Fruit fly (Drosophila melanogaster): Measurements from ENCODE around the gene CG33003.

The CG33003 gene

dm6 chr2L:4400653-4401052 is at the start of gene CG33003:
TSS of gene CG33003 (plus strand) at chr2L:4400953.
- no peak for TF ChIP-seq CG17801 (GFP tag; optimal IDR thresholded peaks at IDR 0.05; ENCODE audit: partially characterized antibody)

DNA sequence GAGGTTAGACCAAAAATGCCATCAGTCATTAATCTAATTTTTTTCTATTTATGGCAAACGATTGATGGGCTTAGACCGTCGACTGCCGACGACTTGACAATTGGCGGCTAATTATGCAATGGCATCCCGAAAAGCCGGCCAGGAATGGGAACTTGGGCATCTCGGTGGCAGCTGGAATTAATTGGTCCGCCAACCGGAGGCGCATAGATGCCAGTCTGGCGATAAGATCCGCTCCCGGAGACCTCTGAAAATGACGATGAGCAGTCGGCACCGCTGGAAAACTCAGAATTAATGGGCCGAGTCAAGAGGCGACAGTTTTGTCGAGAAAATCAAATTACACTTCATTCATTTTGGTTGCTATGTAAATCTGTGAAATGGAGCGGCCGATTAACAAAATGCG is 48.1 kb upstream of the CG33003 start, which contains the start of gene CG15429:
TSS of gene CG15429 (plus strand) at position 301 of the 400 bp plus-strand sequence.
- TF ChIP-seq CG17801 (GFP tag; optimal IDR thresholded peaks at IDR 0.05; ENCODE audit: partially characterized antibody): no peak

DNA sequence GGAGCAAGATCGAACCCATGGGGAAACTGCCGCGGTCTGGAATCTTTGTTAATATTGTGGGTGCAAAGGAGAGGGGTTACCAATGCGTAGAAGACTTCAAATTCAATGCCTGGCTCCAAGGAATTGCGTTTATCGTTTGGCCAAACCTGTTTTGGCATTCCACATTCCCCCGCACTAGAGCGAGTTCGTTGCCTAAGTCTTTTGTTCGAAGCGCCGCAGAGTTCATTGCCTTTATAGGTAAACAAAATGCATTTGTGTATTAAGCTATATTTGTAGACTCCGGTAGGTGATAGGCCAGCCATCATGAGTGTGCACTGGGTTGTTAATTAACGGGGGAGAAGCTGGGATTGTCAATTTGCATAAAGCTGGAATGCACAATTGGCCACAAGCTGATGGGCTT is 45.7 kb upstream of the CG33003 start:
- TF ChIP-seq CG17801 (GFP tag; optimal IDR thresholded peaks at IDR 0.05; ENCODE audit: partially characterized antibody): no peak

- TF ChIP-seq CG17801 (GFP tag; optimal IDR thresholded peaks at IDR 0.05; ENCODE audit: partially characterized antibody): no peak
Observed at dm6 chr2L:4359156-4359555, 41.6 kb upstream of the CG33003 start.

DNA sequence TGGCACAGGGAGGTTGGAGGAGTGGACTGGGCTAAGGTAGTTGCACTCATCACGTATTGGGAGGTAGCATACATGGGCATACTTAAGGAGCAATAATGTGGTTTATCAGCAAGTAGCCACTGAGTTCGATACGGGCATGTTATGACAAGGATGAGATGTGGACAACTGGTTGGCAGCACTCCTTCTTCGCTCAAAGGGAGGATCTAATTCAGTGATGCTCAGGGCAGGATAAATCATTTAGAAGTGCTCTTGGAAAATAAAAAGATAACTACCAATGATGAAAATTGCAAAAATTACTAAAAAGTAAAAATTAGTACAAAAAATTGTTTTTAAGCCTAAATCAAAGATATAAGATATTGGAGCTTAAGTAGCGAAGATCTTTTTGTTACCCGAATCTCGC is 39.9 kb upstream of the CG33003 start:
- TF ChIP-seq CG17801 (GFP tag; optimal IDR thresholded peaks at IDR 0.05; ENCODE audit: partially characterized antibody): no peak

DNA sequence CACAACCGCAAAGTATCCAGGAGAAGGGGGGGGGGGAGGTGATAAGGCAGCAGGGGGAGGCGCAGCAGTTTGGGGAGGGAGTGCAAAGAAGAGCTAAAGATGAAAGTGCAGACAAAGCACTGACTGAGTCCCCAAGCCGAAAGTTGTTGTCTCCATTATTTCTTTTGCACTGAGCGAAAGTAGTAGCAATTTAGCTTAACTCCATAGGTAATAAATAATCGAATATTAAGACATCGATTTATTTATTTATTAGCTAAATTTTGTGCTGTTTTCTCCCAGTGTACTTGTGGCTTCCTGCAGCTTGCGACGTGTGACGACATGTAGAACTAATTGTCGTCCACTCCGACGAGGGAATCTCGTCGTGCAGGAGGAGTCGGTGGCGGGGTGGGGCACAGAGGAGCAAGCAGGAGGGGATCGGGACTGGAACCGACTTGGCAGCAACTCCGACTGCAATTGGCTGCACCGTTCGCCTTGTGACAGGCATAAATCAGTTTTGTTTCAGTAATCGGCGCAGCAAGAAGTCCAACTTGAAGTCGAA is 39.2 kb upstream of the CG33003 start, which contains the start of gene Traf4:
TSS of gene Traf4 (plus strand) at position 488 of the 538 bp plus-strand sequence.
- no peak for TF ChIP-seq CG17801 (GFP tag; optimal IDR thresholded peaks at IDR 0.05; ENCODE audit: partially characterized antibody)

DNA sequence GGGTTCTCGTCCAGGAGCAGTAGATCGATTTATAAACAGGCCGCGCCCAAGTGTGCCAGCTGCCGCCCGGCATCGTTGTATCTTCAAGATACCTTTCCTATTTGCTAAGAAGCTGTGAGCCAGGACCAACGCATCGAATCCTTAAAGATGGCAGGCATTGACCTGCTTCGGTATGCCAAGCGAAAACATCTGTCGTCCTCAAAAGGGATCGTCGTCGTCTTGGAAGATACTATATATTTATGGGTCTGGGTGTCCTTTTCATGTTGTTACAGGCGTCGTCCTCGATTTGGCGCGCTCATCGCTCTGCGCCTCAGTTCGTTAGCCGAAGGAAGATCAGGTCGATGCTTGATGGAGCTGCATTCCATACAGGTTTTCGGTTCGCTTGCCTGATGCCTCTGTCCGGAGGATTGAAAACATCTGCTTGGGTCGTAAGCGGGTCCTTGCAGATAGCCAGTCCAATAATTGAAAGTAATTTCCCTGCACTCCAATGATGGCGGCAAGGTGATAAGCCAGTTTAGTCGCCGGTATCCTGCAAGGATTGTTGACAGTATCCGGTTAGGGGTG is 37.0 kb upstream of the CG33003 start:
- TF ChIP-seq CG17801 (GFP tag; optimal IDR thresholded peaks at IDR 0.05; ENCODE audit: partially characterized antibody): no peak

- no peak for TF ChIP-seq CG17801 (GFP tag; optimal IDR thresholded peaks at IDR 0.05; ENCODE audit: partially characterized antibody)
Observed at dm6 chr2L:4364914-4365313, 35.8 kb upstream of the CG33003 start.

DNA sequence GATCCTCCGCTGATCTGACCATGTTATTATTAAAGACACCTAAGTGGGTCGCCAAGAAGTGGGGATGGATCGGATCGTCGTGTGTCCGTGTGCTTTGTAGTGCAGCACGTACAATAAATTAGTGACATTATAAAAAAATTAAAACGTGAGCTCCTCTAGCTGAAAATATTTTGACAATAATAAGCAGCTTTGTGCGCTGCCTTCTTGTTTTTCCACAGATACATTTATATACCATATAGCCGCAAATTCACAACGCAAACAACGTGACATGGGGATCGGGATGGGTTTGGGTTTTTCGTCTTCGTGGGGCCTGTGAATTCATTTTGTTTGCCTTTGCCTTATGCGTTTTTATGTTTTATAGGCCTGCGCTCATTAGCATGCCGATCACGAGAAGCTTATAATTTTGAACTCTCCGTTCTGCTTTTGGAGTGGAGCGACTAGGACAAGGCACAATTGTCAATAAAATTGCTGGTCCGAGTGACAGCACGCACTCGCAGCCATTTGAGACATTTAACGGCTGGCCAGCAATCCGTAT is 34.9 kb upstream of the CG33003 start:
- no peak for TF ChIP-seq CG17801 (GFP tag; optimal IDR thresholded peaks at IDR 0.05; ENCODE audit: partially characterized antibody)

- TF ChIP-seq CG17801 (GFP tag; optimal IDR thresholded peaks at IDR 0.05; ENCODE audit: partially characterized antibody): no peak
Observed at dm6 chr2L:4366652-4367051, 34.1 kb upstream of the CG33003 start.

DNA sequence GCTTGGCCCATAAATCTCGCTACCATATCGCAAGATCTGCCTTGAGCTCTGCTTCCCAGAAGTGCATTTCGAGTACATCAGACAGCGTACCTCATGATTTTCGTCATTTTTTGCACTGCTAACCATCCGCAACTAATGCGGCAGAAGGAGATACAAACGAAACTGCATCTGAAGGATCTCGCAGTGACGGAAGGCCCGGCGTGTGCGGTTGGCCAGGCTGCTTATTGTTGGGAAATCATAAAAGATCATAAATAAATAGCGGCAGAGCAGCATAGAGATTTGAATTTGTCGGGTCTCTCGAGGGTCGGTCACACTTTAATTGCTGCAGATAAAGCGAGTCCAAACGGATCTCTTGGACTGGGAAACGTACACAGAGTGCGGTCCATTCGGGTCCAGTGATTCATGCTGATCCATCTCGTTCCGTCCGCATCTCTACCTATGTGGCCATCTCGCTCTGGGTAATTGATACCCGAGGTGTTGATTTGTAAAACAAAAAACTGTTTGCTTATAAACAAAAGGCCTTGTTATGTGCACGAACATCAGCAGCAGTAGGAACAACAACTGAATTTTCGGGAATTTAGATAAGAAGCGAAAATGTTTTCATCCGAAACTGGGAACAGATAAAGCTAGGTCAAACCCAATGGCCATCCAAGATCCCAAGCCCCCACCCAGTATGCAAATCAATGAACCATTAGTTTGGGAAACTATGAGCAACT is 32.0 kb upstream of the CG33003 start:
- no peak for TF ChIP-seq CG17801 (GFP tag; optimal IDR thresholded peaks at IDR 0.05; ENCODE audit: partially characterized antibody)

dm6 chr2L:4370007-4370521 is 30.7 kb upstream of the CG33003 start:
- no peak for TF ChIP-seq CG17801 (GFP tag; optimal IDR thresholded peaks at IDR 0.05; ENCODE audit: partially characterized antibody)

dm6 chr2L:4370592-4370991 is 30.2 kb upstream of the CG33003 start:
- TF ChIP-seq CG17801 (GFP tag; optimal IDR thresholded peaks at IDR 0.05; ENCODE audit: partially characterized antibody): no peak

DNA sequence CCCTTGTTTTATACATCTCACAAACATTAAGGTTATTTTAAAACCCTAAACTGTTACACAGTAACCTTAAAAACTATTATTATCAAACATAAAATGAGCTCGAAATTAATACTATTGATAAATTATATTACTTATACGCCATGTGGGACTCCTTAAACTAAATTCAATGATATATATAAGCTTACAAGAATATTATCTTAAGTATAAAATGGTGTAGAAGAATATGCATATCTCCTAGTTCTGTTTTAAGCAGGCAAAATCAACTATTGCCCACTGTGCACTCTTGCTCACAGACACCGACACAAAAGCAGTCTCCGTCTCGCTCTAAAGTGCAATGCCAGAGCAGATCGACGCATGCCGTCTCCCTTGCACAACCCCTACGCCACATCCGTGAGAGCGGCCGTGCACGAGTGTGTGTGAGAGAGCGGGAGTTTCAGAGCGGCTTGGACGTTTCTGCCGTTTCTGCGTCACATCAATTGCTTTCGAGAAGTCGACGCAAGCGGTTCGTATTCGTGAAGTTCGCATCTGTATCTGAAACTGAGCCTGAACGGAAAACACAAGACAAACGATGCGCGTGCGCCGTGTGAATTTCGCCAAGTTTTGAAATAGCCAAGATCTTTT is 29.1 kb upstream of the CG33003 start:
- peak; percentile 36 for TF ChIP-seq CG17801 (GFP tag; optimal IDR thresholded peaks at IDR 0.05; ENCODE audit: partially characterized antibody)

DNA sequence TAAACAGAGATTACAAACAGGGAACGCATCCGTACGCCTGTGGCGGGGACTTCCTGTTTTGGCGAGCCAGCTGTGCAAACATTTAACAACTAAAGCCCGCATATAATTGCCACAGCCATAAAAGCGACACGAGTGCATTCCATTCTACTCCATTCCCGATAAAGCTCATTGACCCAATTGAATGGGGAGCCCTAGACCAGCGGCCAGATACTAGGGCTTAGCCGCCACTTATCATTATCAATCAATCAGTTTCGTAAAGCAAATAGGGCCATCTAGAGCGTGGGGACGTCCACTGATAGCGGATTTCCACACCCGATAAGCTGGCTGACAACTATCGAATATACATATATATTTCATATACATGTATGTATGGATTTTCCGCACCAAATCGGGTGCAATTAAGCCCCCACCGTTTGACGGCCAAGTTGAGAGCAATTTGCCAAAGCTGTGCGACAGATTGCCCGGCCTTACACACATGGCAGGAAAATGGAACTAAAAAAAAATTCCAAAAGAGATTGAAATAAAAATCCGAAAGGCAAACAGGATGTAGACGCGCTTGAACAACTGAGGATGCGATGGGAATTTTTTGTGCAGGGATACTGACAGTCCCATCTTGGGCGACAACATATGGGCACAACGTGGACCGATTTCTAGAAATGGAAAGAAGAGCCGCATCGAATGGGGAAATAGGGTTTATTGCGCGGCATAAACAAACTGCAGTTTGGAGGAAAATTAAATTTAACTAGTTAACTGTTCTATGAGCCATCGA is 27.8 kb upstream of the CG33003 start:
- no peak for TF ChIP-seq CG17801 (GFP tag; optimal IDR thresholded peaks at IDR 0.05; ENCODE audit: partially characterized antibody)

All from ovary, adult (tissue).